Worm (Caenorhabditis elegans) whole organism, young adult: Measurements from ENCODE around the gene ZK430.5.

Experiments
- B0035.1 ChIP-seq: sonication (generic microtip); optimal IDR thresholded peaks from 2 replicates; lab custom pipeline; 2016; ENCODE audit warnings: missing genetic modification characterization, mild to moderate bottlenecking, missing compliant biosample characterization, missing genotype, missing genetic modification reagents
- B0261.1 ChIP-seq: sonication (generic microtip); optimal IDR thresholded peaks from 2 replicates; lab custom pipeline; 2016; ENCODE audit warnings: mild to moderate bottlenecking, missing genetic modification characterization, moderate library complexity, missing compliant biosample characterization
- B0336.3 ChIP-seq: fragments of 200-800 bp; sonication (Bioruptor generic); IDR thresholded peaks from 2 replicates; pipeline ENCODE4 v1.3.6; 2022; ENCODE audit warnings: missing genetic modification characterization, missing compliant biosample characterization
- C06A6.2 ChIP-seq: fragments of 200-800 bp; sonication (Bioruptor generic); conservative IDR thresholded peaks from 2 replicates; pipeline ENCODE4 v1.3.6; 2022; ENCODE audit warnings: missing genetic modification characterization, missing compliant biosample characterization
- F33H1.4 ChIP-seq: fragments of 200-800 bp; sonication (Bioruptor generic); IDR thresholded peaks from 2 replicates; pipeline ENCODE4 v1.3.6; 2022; ENCODE audit warnings: missing genetic modification reagents, missing genetic modification characterization, missing compliant biosample characterization
- F57A8.1 ChIP-seq: fragments of 200-800 bp; sonication (Bioruptor generic); optimal IDR thresholded peaks from 2 replicates; lab custom pipeline; 2018; ENCODE audit warnings: mild to moderate bottlenecking, missing genetic modification characterization, moderate library complexity, missing compliant biosample characterization
- Y67H2A.10 ChIP-seq: fragments of 200-800 bp; sonication (Bioruptor generic); conservative IDR thresholded peaks from 2 replicates; pipeline ENCODE4 v1.3.6; 2022; ENCODE audit warnings: missing genetic modification reagents, missing genetic modification characterization, missing compliant biosample characterization
- Y95B8A.8 ChIP-seq: fragments of 200-800 bp; sonication (Bioruptor generic); IDR thresholded peaks from 2 replicates; pipeline ENCODE4 v1.3.6; 2022; ENCODE audit warnings: missing genetic modification reagents, missing genetic modification characterization, missing compliant biosample characterization
- ZK185.1 ChIP-seq: sonication (generic microtip); optimal IDR thresholded peaks from 2 replicates; lab custom pipeline; 2016; ENCODE audit warnings: mild to moderate bottlenecking, missing genetic modification characterization, missing compliant biosample characterization; ENCODE audit not compliant: poor library complexity, severe bottlenecking
- aptf-2 ChIP-seq: fragments of 200-800 bp; sonication (Bioruptor generic); conservative IDR thresholded peaks from 2 replicates; pipeline ENCODE4 v1.3.6; 2022; ENCODE audit warnings: missing genetic modification reagents, missing genetic modification characterization, missing compliant biosample characterization
- aptf-3 ChIP-seq: fragments of 200-800 bp; sonication (Bioruptor generic); IDR thresholded peaks from 2 replicates; pipeline ENCODE4 v1.3.6; 2022; ENCODE audit warnings: missing genetic modification characterization, missing compliant biosample characterization
- atf-7 ChIP-seq: sonication (generic microtip); optimal IDR thresholded peaks from 2 replicates; lab custom pipeline; 2017; ENCODE audit warnings: mild to moderate bottlenecking, missing genetic modification characterization, missing compliant biosample characterization
- attf-5 ChIP-seq: fragments of 200-800 bp; sonication (Bioruptor generic); optimal IDR thresholded peaks from 2 replicates; lab custom pipeline; 2018; ENCODE audit warnings: mild to moderate bottlenecking, missing genetic modification characterization, missing compliant biosample characterization
- attf-6 ChIP-seq: fragments of 200-800 bp; sonication (Bioruptor generic); IDR thresholded peaks from 2 replicates; pipeline ENCODE4 v1.3.6; 2022; ENCODE audit warnings: missing genetic modification reagents, missing genetic modification characterization, missing compliant biosample characterization
- bed-1 ChIP-seq: fragments of 200-800 bp; sonication (Bioruptor generic); IDR thresholded peaks from 2 replicates; pipeline ENCODE4 v1.3.6; 2022; ENCODE audit warnings: missing genetic modification reagents, missing genetic modification characterization, missing compliant biosample characterization
- ccch-3 ChIP-seq: fragments of 200-800 bp; sonication (Bioruptor generic); optimal IDR thresholded peaks from 2 replicates; lab custom pipeline; 2018; ENCODE audit warnings: mild to moderate bottlenecking, missing genetic modification characterization, missing compliant biosample characterization
- cebp-1 ChIP-seq, 2 experiments: fragments of 200-800 bp in 1 of 2; sonication (Bioruptor generic) in 1 of 2; sonication (generic microtip) in 1 of 2; IDR thresholded peaks in 1 of 2; optimal IDR thresholded peaks in 1 of 2; 2 replicates each; pipeline versions ENCODE4 v1.3.6 to Lab custom; 2017 to 2022; ENCODE audit warnings: missing compliant biosample characterization in 2 of 2, missing genetic modification characterization in 2 of 2, mild to moderate bottlenecking in 1 of 2, missing genetic modification reagents in 1 of 2, moderate library complexity in 1 of 2
- cebp-2 ChIP-seq: fragments of 200-800 bp; sonication (Bioruptor generic); IDR thresholded peaks from 2 replicates; pipeline ENCODE4 v1.3.6; 2022; ENCODE audit warnings: missing genetic modification characterization, missing compliant biosample characterization
- ceh-100 ChIP-seq: fragments of 200-800 bp; sonication (Bioruptor generic); IDR thresholded peaks from 2 replicates; pipeline ENCODE4 v1.3.6; 2022; ENCODE audit warnings: missing genetic modification reagents, missing genetic modification characterization, missing compliant biosample characterization
- ceh-27 ChIP-seq: fragments of 200-800 bp; sonication (Bioruptor generic); optimal IDR thresholded peaks from 2 replicates; lab custom pipeline; 2018; ENCODE audit warnings: mild to moderate bottlenecking, missing genetic modification characterization, moderate library complexity, missing compliant biosample characterization
- ceh-58 ChIP-seq: fragments of 200-800 bp; sonication (Bioruptor generic); IDR thresholded peaks from 2 replicates; pipeline ENCODE4 v1.3.6; 2022; ENCODE audit warnings: missing genetic modification characterization, missing compliant biosample characterization
- ceh-91 ChIP-seq: fragments of 200-800 bp; sonication (Bioruptor generic); IDR thresholded peaks from 2 replicates; pipeline ENCODE4 v1.3.6; 2022; ENCODE audit warnings: missing genetic modification reagents, missing genetic modification characterization, missing compliant biosample characterization
- dox-1 ChIP-seq: fragments of 200-800 bp; sonication (Bioruptor generic); IDR thresholded peaks from 2 replicates; pipeline ENCODE4 v1.3.6; 2022; ENCODE audit warnings: missing genetic modification reagents, missing genetic modification characterization, missing compliant biosample characterization
- efl-1 ChIP-seq: fragments of 150-350 bp; optimal IDR thresholded peaks from 2 replicates; lab custom pipeline; 2014; ENCODE audit warnings: missing biosample characterization, missing genetic modification reagents, missing genetic modification characterization
- egrh-3 ChIP-seq: fragments of 200-800 bp; sonication (Bioruptor generic); IDR thresholded peaks from 2 replicates; pipeline ENCODE4 v1.3.6; 2022; ENCODE audit warnings: missing genetic modification reagents, missing genetic modification characterization, missing compliant biosample characterization
- ekl-4 ChIP-seq: fragments of 200-800 bp; sonication (Bioruptor generic); IDR thresholded peaks from 2 replicates; pipeline ENCODE4 v1.3.6; 2022; ENCODE audit warnings: missing genetic modification reagents, missing genetic modification characterization, missing compliant biosample characterization
- him-1 ChIP-seq: sonication (generic microtip); optimal IDR thresholded peaks from 2 replicates; lab custom pipeline; 2016; ENCODE audit warnings: missing genotype, missing genetic modification reagents, missing genetic modification characterization, missing compliant biosample characterization
- hlh-26 ChIP-seq: fragments of 200-800 bp; sonication (Bioruptor generic); conservative IDR thresholded peaks from 2 replicates; pipeline ENCODE4 v1.3.6; 2022; ENCODE audit warnings: missing genetic modification reagents, missing genetic modification characterization, missing compliant biosample characterization
- hmg-20 ChIP-seq: fragments of 200-800 bp; sonication (Bioruptor generic); IDR thresholded peaks from 2 replicates; pipeline ENCODE4 v1.3.6; 2022; ENCODE audit warnings: missing genetic modification reagents, missing genetic modification characterization, missing compliant biosample characterization
- hrde-1 ChIP-seq: sonication (generic microtip); optimal IDR thresholded peaks from 2 replicates; lab custom pipeline; 2016; ENCODE audit warnings: missing genetic modification characterization, mild to moderate bottlenecking, missing compliant biosample characterization, moderate library complexity, missing genotype, missing genetic modification reagents, borderline replicate concordance
- lag-1 ChIP-seq: fragments of 200-800 bp; sonication (Bioruptor generic); IDR thresholded peaks from 2 replicates; pipeline ENCODE4 v1.3.6; 2022; ENCODE audit warnings: missing genetic modification reagents, missing genetic modification characterization, missing compliant biosample characterization
- lin-26 ChIP-seq: fragments of 200-800 bp; sonication (Bioruptor generic); IDR thresholded peaks from 2 replicates; pipeline ENCODE4 v1.3.6; 2022; ENCODE audit warnings: missing genetic modification reagents, missing genetic modification characterization, missing compliant biosample characterization
- lin-35 ChIP-seq, 3 experiments: fragments of 150-350 bp in 2 of 3; sonication (generic microtip) in 1 of 3; optimal IDR thresholded peaks; 2 replicates each; lab custom pipeline; 2014 to 2018; ENCODE audit warnings: missing biosample characterization in 3 of 3, missing genetic modification characterization in 3 of 3, missing genetic modification reagents in 3 of 3
- lin-54 ChIP-seq: fragments of 200-800 bp; sonication (Bioruptor generic); optimal IDR thresholded peaks from 2 replicates; lab custom pipeline; 2018; ENCODE audit warnings: mild to moderate bottlenecking, missing genetic modification characterization, missing compliant biosample characterization
- madf-10 ChIP-seq: sonication (generic microtip); optimal IDR thresholded peaks from 2 replicates; lab custom pipeline; 2016; ENCODE audit warnings: mild to moderate bottlenecking, missing genetic modification characterization, missing compliant biosample characterization
- madf-6 ChIP-seq: fragments of 200-800 bp; sonication (Bioruptor generic); IDR thresholded peaks from 2 replicates; pipeline ENCODE4 v1.3.6; 2022; ENCODE audit warnings: missing genetic modification reagents, missing genetic modification characterization, missing compliant biosample characterization
- madf-8 ChIP-seq: fragments of 200-800 bp; sonication (Bioruptor generic); conservative IDR thresholded peaks from 2 replicates; pipeline ENCODE4 v1.3.6; 2022; ENCODE audit warnings: missing genetic modification reagents, missing genetic modification characterization, missing compliant biosample characterization
- mcd-1 ChIP-seq: fragments of 200-800 bp; sonication (Bioruptor generic); IDR thresholded peaks from 2 replicates; pipeline ENCODE4 v1.3.6; 2022; ENCODE audit warnings: missing genetic modification reagents, missing genetic modification characterization, missing compliant biosample characterization
- mel-28 ChIP-seq: sonication (generic microtip); optimal IDR thresholded peaks from 2 replicates; lab custom pipeline; 2016; ENCODE audit warnings: borderline replicate concordance, mild to moderate bottlenecking, missing genetic modification characterization, missing compliant biosample characterization
- nhr-27 ChIP-seq: fragments of 200-800 bp; sonication (Bioruptor generic); optimal IDR thresholded peaks from 2 replicates; lab custom pipeline; 2018; ENCODE audit warnings: mild to moderate bottlenecking, missing genetic modification characterization, moderate library complexity, missing compliant biosample characterization
- pbrm-1 ChIP-seq: fragments of 200-800 bp; sonication (Bioruptor generic); IDR thresholded peaks from 2 replicates; pipeline ENCODE4 v1.3.6; 2022; ENCODE audit warnings: missing genetic modification reagents, missing genetic modification characterization, missing compliant biosample characterization
- repo-1 ChIP-seq: sonication (generic microtip); optimal IDR thresholded peaks from 2 replicates; lab custom pipeline; 2017; ENCODE audit warnings: mild to moderate bottlenecking, missing genetic modification characterization, missing compliant biosample characterization
- somi-1 ChIP-seq: fragments of 200-800 bp; sonication (Bioruptor generic); optimal IDR thresholded peaks from 2 replicates; lab custom pipeline; 2018; ENCODE audit warnings: mild to moderate bottlenecking, missing genetic modification characterization, missing compliant biosample characterization
- tbx-9 ChIP-seq: sonication (generic microtip); optimal IDR thresholded peaks from 2 replicates; lab custom pipeline; 2016; ENCODE audit warnings: borderline replicate concordance, missing genetic modification characterization, inconsistent platforms, missing compliant biosample characterization
- unc-62 ChIP-seq: fragments of 150-350 bp; optimal IDR thresholded peaks from 2 replicates; lab custom pipeline; 2014; ENCODE audit warnings: missing biosample characterization, missing genetic modification reagents, missing genetic modification characterization

The ZK430.5 gene

ce11 chrII:4369715-4370114, 35.7 kb upstream of the ZK430.5 start:
- TF ChIP-seq tbx-9 (tag; lab: Kevin White, UChicago) (no peak), egrh-3 (no peak), madf-10 (no peak)

- TF ChIP-seq hrde-1 (tag; lab: Kevin White, UChicago) (no peak), attf-5 (GFP tag; lab: Kevin White, UChicago) (no peak), F33H1.4 (GFP tag; lab: Robert Waterston, UW) (no peak), hlh-26 (GFP tag; lab: Robert Waterston, UW) (no peak), lag-1 (GFP tag; lab: Robert Waterston, UW) (no peak), mcd-1 (no peak), ccch-3 (GFP tag; lab: Kevin White, UChicago) (no peak), efl-1 (GFP tag; lab: Kevin White, UChicago) (no peak), madf-8 (GFP tag; lab: Robert Waterston, UW) (no peak), attf-6 (GFP tag; lab: Robert Waterston, UW) (no peak), aptf-2 (GFP tag; lab: Robert Waterston, UW) (no peak), repo-1 (tag; lab: Kevin White, UChicago) (no peak), Y67H2A.10 (no peak), cebp-2 (no peak), lin-54 (GFP tag; lab: Kevin White, UChicago) (no peak)
- TF ChIP-seq, all 124 proteins: peak for 0
These were observed 34.6 kb upstream of the ZK430.5 start for ce11 chrII:4370842-4371241.

ce11 chrII:4372406-4372805, 33.1 kb upstream of the ZK430.5 start, which contains the start of gene paic-1:
paic-1 (minus strand) TSS chrII:4372525.
- TF ChIP-seq B0261.1 (tag; lab: Kevin White, UChicago) (no peak), B0035.1 (peak; percentile 38), F57A8.1 (GFP tag; lab: Kevin White, UChicago) (no peak), hmg-20 (GFP tag; lab: Robert Waterston, UW) (0 out of 2 replicates have a peak, but pooled peaks have one; percentile 3), aptf-3 (GFP tag; lab: Robert Waterston, UW) (no peak), efl-1 (GFP tag; lab: Kevin White, UChicago) (no peak), lin-26 (GFP tag; lab: Robert Waterston, UW) (peak; percentile 44; the same call in 1 of the 2 replicates), C06A6.2 (GFP tag; lab: Robert Waterston, UW) (no peak), B0336.3 (GFP tag; lab: Robert Waterston, UW) (peak; percentile 53; the same call in 1 of the 2 replicates), atf-7 (tag; lab: Kevin White, UChicago) (no peak), ekl-4 (GFP tag; lab: Robert Waterston, UW) (no peak), lin-54 (GFP tag; lab: Kevin White, UChicago) (peak; percentile 20), mel-28 (no peak), cebp-1 (GFP tag; IDR thresholded peaks at IDR 0.05; lab: Robert Waterston, UW) (no peak), cebp-1 (tag; optimal IDR thresholded peaks at IDR 0.05; lab: Kevin White, UChicago) (peak; percentile 9), ceh-27 (GFP tag; lab: Kevin White, UChicago) (no peak), madf-6 (peak; percentile 32), Y95B8A.8 (GFP tag; lab: Robert Waterston, UW) (0 out of 2 replicates have a peak, but pooled peaks have one; percentile 51), ceh-91 (no peak), nhr-27 (tag; lab: Kevin White, UChicago) (no peak), ceh-100 (GFP tag; lab: Robert Waterston, UW) (no peak), somi-1 (no peak), unc-62 (GFP tag; lab: Kevin White, UChicago) (no peak), dox-1 (GFP tag; lab: Robert Waterston, UW) (0 out of 2 replicates have a peak, but pooled peaks have one; percentile 23), lin-35 (GFP tag; optimal IDR thresholded peaks at IDR 0.05; lab: Kevin White, UChicago) (peak in 1 of 3 experiments; percentile 37), ZK185.1 (tag; lab: Kevin White, UChicago) (peak; percentile 27), him-1 (tag; lab: Kevin White, UChicago) (no peak), ceh-58 (GFP tag; lab: Robert Waterston, UW) (no peak), pbrm-1 (GFP tag; lab: Robert Waterston, UW) (0 out of 2 replicates have a peak, but pooled peaks have one; percentile 7), bed-1 (GFP tag; lab: Robert Waterston, UW) (no peak)
